Fruit fly (Drosophila melanogaster) whole organism, prepupa: ENCODE results near the gene CG11983.

ENCODE experiments used
- CG10631 ChIP-seq: fragments of 200-800 bp; sonication (Bioruptor generic); optimal IDR thresholded peaks from 2 replicates; lab custom pipeline; 2016; ENCODE audit warnings: missing biosample characterization, missing genetic modification characterization
- CG11294 ChIP-seq: fragments of 200-800 bp; sonication (Bioruptor generic); IDR thresholded peaks from 2 replicates; pipeline ENCODE4 v1.3.6; 2022; ENCODE audit warnings: missing biosample characterization, missing genetic modification characterization
- CG11902 ChIP-seq: fragments of 200-800 bp; sonication (Bioruptor generic); optimal IDR thresholded peaks from 3 replicates; lab custom pipeline; 2016; ENCODE audit warnings: missing biosample characterization, missing genetic modification characterization
- CG15336 ChIP-seq: fragments of 200-800 bp; sonication (Bioruptor generic); IDR thresholded peaks from 2 replicates; pipeline ENCODE4 v1.3.6; 2022; ENCODE audit warnings: missing biosample characterization, missing genetic modification characterization
- CG16779 ChIP-seq: fragments of 200-800 bp; sonication (Bioruptor generic); optimal IDR thresholded peaks from 3 replicates; lab custom pipeline; 2017; ENCODE audit warnings: missing biosample characterization, mild to moderate bottlenecking, missing genetic modification characterization
- CG34406 ChIP-seq: fragments of 200-800 bp; sonication (Bioruptor generic); optimal IDR thresholded peaks from 3 replicates; lab custom pipeline; 2016; ENCODE audit warnings: missing biosample characterization, missing genetic modification characterization
- CG3919 ChIP-seq: fragments of 200-800 bp; sonication (Bioruptor generic); optimal IDR thresholded peaks from 3 replicates; lab custom pipeline; 2016; ENCODE audit warnings: missing biosample characterization, missing genetic modification characterization
- CG6163 ChIP-seq: fragments of 200-800 bp; sonication (Bioruptor generic); IDR thresholded peaks from 3 replicates; pipeline ENCODE4 v1.3.6; 2022; ENCODE audit warnings: missing biosample characterization, missing genetic modification characterization
- CG6276 ChIP-seq: fragments of 200-800 bp; sonication (Bioruptor generic); optimal IDR thresholded peaks from 2 replicates; lab custom pipeline; 2017; ENCODE audit warnings: missing biosample characterization, mild to moderate bottlenecking, missing genetic modification characterization
- CG6808 ChIP-seq: fragments of 200-800 bp; sonication (Bioruptor generic); optimal IDR thresholded peaks from 3 replicates; lab custom pipeline; 2017; ENCODE audit warnings: missing biosample characterization, missing genetic modification characterization, mild to moderate bottlenecking, moderate library complexity, missing genetic modification reagents
- CG6854 ChIP-seq: fragments of 200-800 bp; sonication (Bioruptor generic); optimal IDR thresholded peaks from 2 replicates; lab custom pipeline; 2017; ENCODE audit warnings: missing biosample characterization, mild to moderate bottlenecking, missing genetic modification characterization
- CG7368 ChIP-seq: fragments of 200-800 bp; sonication (Bioruptor generic); optimal IDR thresholded peaks from 3 replicates; lab custom pipeline; 2016; ENCODE audit warnings: missing biosample characterization, missing genetic modification characterization
- CG8119 ChIP-seq: fragments of 200-800 bp; sonication (Bioruptor generic); IDR thresholded peaks from 3 replicates; pipeline ENCODE4 v1.3.6; 2022; ENCODE audit warnings: missing biosample characterization, missing genetic modification characterization
- CG8319 ChIP-seq: fragments of 200-800 bp; sonication (Bioruptor generic); optimal IDR thresholded peaks from 3 replicates; lab custom pipeline; 2016; ENCODE audit warnings: missing biosample characterization, missing genetic modification characterization
- CG8632 ChIP-seq: fragments of 200-800 bp; sonication (Bioruptor generic); optimal IDR thresholded peaks from 3 replicates; lab custom pipeline; 2016; ENCODE audit warnings: missing biosample characterization, missing genetic modification characterization
- CG9139 ChIP-seq: fragments of 200-800 bp; sonication (Bioruptor generic); optimal IDR thresholded peaks from 3 replicates; lab custom pipeline; 2017; ENCODE audit warnings: missing biosample characterization, mild to moderate bottlenecking, missing genetic modification characterization
- Eip75B ChIP-seq: fragments of 200-800 bp; sonication (Bioruptor generic); optimal IDR thresholded peaks from 3 replicates; lab custom pipeline; 2016; ENCODE audit warnings: missing biosample characterization, missing genetic modification characterization
- Eip78C ChIP-seq: fragments of 200-800 bp; sonication (Bioruptor generic); peaks from one replicate; lab custom pipeline; 2016; ENCODE audit warnings: missing biosample characterization, missing genetic modification characterization
- Eip93F ChIP-seq: fragments of 200-800 bp; sonication (Bioruptor generic); optimal IDR thresholded peaks from 2 replicates; lab custom pipeline; 2016; ENCODE audit warnings: missing biosample characterization, mild to moderate bottlenecking, missing genetic modification characterization
- Ets21C ChIP-seq: fragments of 200-800 bp; sonication (Bioruptor generic); optimal IDR thresholded peaks from 3 replicates; lab custom pipeline; 2016; ENCODE audit warnings: missing biosample characterization, missing genetic modification characterization
- Ets96B ChIP-seq: fragments of 200-800 bp; optimal IDR thresholded peaks from 2 replicates; lab custom pipeline; 2019; ENCODE audit warnings: missing biosample characterization, mild to moderate bottlenecking, missing genetic modification characterization, moderate library complexity
- Gug ChIP-seq: fragments of 200-800 bp; sonication (Bioruptor generic); IDR thresholded peaks from 2 replicates; pipeline ENCODE4 v1.3.6; 2022; ENCODE audit warnings: missing biosample characterization, missing genetic modification characterization
- Hr38 ChIP-seq: sonication (Bioruptor generic); optimal IDR thresholded peaks from 2 replicates; lab custom pipeline; 2016; ENCODE audit warnings: missing biosample characterization, missing genetic modification characterization
- Hr39 ChIP-seq: fragments of 200-800 bp; sonication (Bioruptor generic); optimal IDR thresholded peaks from 2 replicates; lab custom pipeline; 2016; ENCODE audit warnings: missing biosample characterization, missing genetic modification characterization
- Hr4 ChIP-seq: fragments of 200-800 bp; sonication (Bioruptor generic); optimal IDR thresholded peaks from 3 replicates; lab custom pipeline; 2016; ENCODE audit warnings: missing biosample characterization, missing genetic modification characterization
- Lpt ChIP-seq: fragments of 200-800 bp; sonication (Bioruptor generic); optimal IDR thresholded peaks from 3 replicates; lab custom pipeline; 2016; ENCODE audit warnings: missing biosample characterization, missing genetic modification characterization
- OdsH ChIP-seq: fragments of 200-800 bp; sonication (Bioruptor generic); optimal IDR thresholded peaks from 3 replicates; lab custom pipeline; 2016; ENCODE audit warnings: missing biosample characterization, missing genetic modification characterization
- Smox ChIP-seq: fragments of 200-800 bp; sonication (Bioruptor generic); optimal IDR thresholded peaks from 3 replicates; lab custom pipeline; 2016; ENCODE audit warnings: missing biosample characterization, missing genetic modification characterization
- Sox102F ChIP-seq: fragments of 200-800 bp; sonication (Bioruptor generic); optimal IDR thresholded peaks from 2 replicates; lab custom pipeline; 2016; ENCODE audit warnings: missing biosample characterization, mild to moderate bottlenecking, missing genetic modification characterization
- Sox14 ChIP-seq: fragments of 200-800 bp; sonication (Bioruptor generic); optimal IDR thresholded peaks from 3 replicates; lab custom pipeline; 2016; ENCODE audit warnings: missing biosample characterization, missing genetic modification characterization
- Sox15 ChIP-seq: fragments of 200-800 bp; sonication (Bioruptor generic); optimal IDR thresholded peaks from 3 replicates; lab custom pipeline; 2016; ENCODE audit warnings: missing biosample characterization, missing genetic modification characterization
- acj6 ChIP-seq: fragments of 200-800 bp; sonication (Bioruptor generic); optimal IDR thresholded peaks from 3 replicates; lab custom pipeline; 2016; ENCODE audit warnings: missing biosample characterization, missing genetic modification characterization
- cyc ChIP-seq: fragments of 200-800 bp; sonication (Bioruptor generic); optimal IDR thresholded peaks from 3 replicates; lab custom pipeline; 2016; ENCODE audit warnings: missing biosample characterization, missing genetic modification characterization
- dac ChIP-seq: fragments of 200-800 bp; sonication (Bioruptor generic); optimal IDR thresholded peaks from 2 replicates; lab custom pipeline; 2017; ENCODE audit warnings: missing biosample characterization, mild to moderate bottlenecking, missing genetic modification characterization
- dsx ChIP-seq: fragments of 200-800 bp; optimal IDR thresholded peaks from 3 replicates; lab custom pipeline; 2019; ENCODE audit warnings: missing biosample characterization, mild to moderate bottlenecking, missing genetic modification characterization, moderate library complexity; ENCODE audit not compliant: poor library complexity, severe bottlenecking
- eg ChIP-seq: fragments of 200-800 bp; sonication (Bioruptor generic); IDR thresholded peaks from 3 replicates; pipeline ENCODE4 v1.3.6; 2022; ENCODE audit warnings: missing biosample characterization, missing genetic modification characterization
- esn ChIP-seq: fragments of 200-800 bp; sonication (Bioruptor generic); optimal IDR thresholded peaks from 2 replicates; lab custom pipeline; 2016; ENCODE audit warnings: missing biosample characterization, mild to moderate bottlenecking, missing genetic modification characterization, moderate library complexity
- fd59A ChIP-seq: fragments of 200-800 bp; sonication (Bioruptor generic); optimal IDR thresholded peaks from 2 replicates; lab custom pipeline; 2017; ENCODE audit warnings: missing biosample characterization, mild to moderate bottlenecking, missing genetic modification characterization, missing genetic modification reagents
- fd85E ChIP-seq: fragments of 200-800 bp; sonication (Bioruptor generic); optimal IDR thresholded peaks from 3 replicates; lab custom pipeline; 2016; ENCODE audit warnings: missing biosample characterization, missing genetic modification characterization
- fkh ChIP-seq: fragments of 200-800 bp; sonication (Bioruptor generic); optimal IDR thresholded peaks from 3 replicates; lab custom pipeline; 2017; ENCODE audit warnings: missing biosample characterization, mild to moderate bottlenecking, missing genetic modification characterization, moderate library complexity
- lz ChIP-seq: fragments of 200-800 bp; sonication (Bioruptor generic); optimal IDR thresholded peaks from 3 replicates; lab custom pipeline; 2016; ENCODE audit warnings: missing biosample characterization, missing genetic modification characterization
- net ChIP-seq: fragments of 200-800 bp; sonication (Bioruptor generic); optimal IDR thresholded peaks from 3 replicates; lab custom pipeline; 2016; ENCODE audit warnings: missing biosample characterization, missing genetic modification characterization
- pdm3 ChIP-seq: fragments of 200-800 bp; sonication (Bioruptor generic); optimal IDR thresholded peaks from 3 replicates; lab custom pipeline; 2016; ENCODE audit warnings: missing biosample characterization, missing genetic modification characterization
- salr ChIP-seq, 2 experiments: fragments of 200-800 bp; sonication (Bioruptor generic); optimal IDR thresholded peaks; 3 replicates each; lab custom pipeline; 2016 to 2018; ENCODE audit warnings: missing biosample characterization in 2 of 2, missing genetic modification characterization in 2 of 2, mild to moderate bottlenecking in 1 of 2
- ss ChIP-seq, 2 experiments: fragments of 200-800 bp; sonication (Bioruptor generic); optimal IDR thresholded peaks; 2 replicates in 1 of 2; 3 replicates in 1 of 2; lab custom pipeline; 2017 to 2018; ENCODE audit warnings: mild to moderate bottlenecking in 2 of 2, missing biosample characterization in 2 of 2, missing genetic modification characterization in 2 of 2, moderate library complexity in 1 of 2
- vri ChIP-seq: fragments of 200-800 bp; sonication (Bioruptor generic); optimal IDR thresholded peaks from 3 replicates; lab custom pipeline; 2016; ENCODE audit warnings: missing biosample characterization, mild to moderate bottlenecking, missing genetic modification characterization

CG11983 gene

dm6 chr3R:8968837-8969236 lies 39.3 kb upstream of the CG11983 start (continued):
- TF ChIP-seq dac (no peak), CG6276 (GFP tag; lab: Kevin White, UChicago) (no peak), CG6808 (GFP tag; lab: Kevin White, UChicago) (no peak), CG11294 (GFP tag; lab: Robert Waterston, UW) (no peak), CG3919 (GFP tag; lab: Kevin White, UChicago) (peak; percentile 60), CG8319 (peak; percentile 27), CG6163 (no peak; the same call in 2 of the 3 replicates), ss (GFP tag; optimal IDR thresholded peaks at IDR 0.05; lab: Kevin White, UChicago) (no peak), CG15336 (no peak), Hr39 (peak; percentile 69), Eip75B (peak; percentile 78), fkh (GFP tag; lab: Kevin White, UChicago) (no peak), fd59A (peak; percentile 14), CG9139 (GFP tag; lab: Kevin White, UChicago) (no peak), Ets21C (GFP tag; lab: Kevin White, UChicago) (peak; percentile 58), Smox (GFP tag; lab: Kevin White, UChicago) (peak; percentile 83), eg (no peak), CG6854 (no peak), lz (peak; percentile 73), acj6 (GFP tag; lab: Kevin White, UChicago) (peak; percentile 63), salr (GFP tag; optimal IDR thresholded peaks at IDR 0.05; lab: Kevin White, UChicago) (no peak), Gug (no peak), pdm3 (peak; percentile 67), CG8632 (GFP tag; lab: Kevin White, UChicago) (peak; percentile 63), fd85E (peak; percentile 10), vri (GFP tag; lab: Kevin White, UChicago) (peak; percentile 28), cyc (GFP tag; lab: Kevin White, UChicago) (peak; percentile 74), CG10631 (peak; percentile 25), CG8119 (GFP tag; lab: Robert Waterston, UW) (no peak), CG11902 (GFP tag; lab: Kevin White, UChicago) (peak; percentile 19), CG16779 (tag; lab: Kevin White, UChicago) (no peak), Eip78C (GFP tag; lab: Kevin White, UChicago) (peak; percentile 91), Sox15 (GFP tag; lab: Kevin White, UChicago) (peak; percentile 5), Sox14 (GFP tag; lab: Kevin White, UChicago) (peak; percentile 63), CG7368 (peak; percentile 10), OdsH (GFP tag; lab: Kevin White, UChicago) (peak; percentile 61), net (GFP tag; lab: Kevin White, UChicago) (peak; percentile 13)

DNA sequence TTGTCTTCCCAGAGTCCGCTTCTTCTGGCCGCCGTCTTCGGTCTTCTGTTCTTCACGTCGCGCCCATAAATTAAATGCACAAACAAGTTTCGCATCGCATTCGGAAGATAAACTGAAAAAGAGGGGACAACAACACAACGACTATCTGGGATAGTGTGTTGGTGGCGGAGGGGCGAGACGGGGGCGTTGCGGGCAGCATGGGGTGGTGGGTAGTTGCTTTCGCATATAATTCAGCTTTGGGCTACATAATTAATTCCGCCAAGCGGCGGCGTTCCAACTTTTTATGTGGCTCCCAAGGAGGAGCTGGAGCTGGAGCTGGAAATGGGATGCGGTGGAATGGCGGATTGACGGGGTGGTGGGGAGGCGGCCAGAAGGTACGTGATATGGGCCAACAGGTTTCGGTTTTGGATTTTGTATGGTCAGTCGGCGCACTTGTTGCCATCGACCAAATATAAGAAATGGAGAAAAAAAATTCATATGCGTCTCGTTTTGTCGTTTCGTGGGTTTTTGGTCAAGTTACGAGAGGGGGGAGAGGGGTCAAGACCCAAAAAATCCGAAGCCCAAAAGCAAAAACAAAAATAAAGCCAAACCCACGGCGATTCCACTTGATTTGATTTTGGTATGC lies 38.7 kb upstream of the CG11983 start:
- TF ChIP-seq pdm3 (no peak), esn (GFP tag; lab: Kevin White, UChicago) (no peak), CG6854 (peak; percentile 66), CG15336 (0 out of 2 replicates have a peak, but pooled peaks have one; percentile 6), eg (0 out of 3 replicates have a peak, but pooled peaks have one; percentile 8), Eip75B (peak; percentile 31), ss (GFP tag; optimal IDR thresholded peaks at IDR 0.05; lab: Kevin White, UChicago) (peak in 1 of 2 experiments; percentile 48), dsx (GFP tag; lab: Kevin White, UChicago) (peak; percentile 4)

DNA sequence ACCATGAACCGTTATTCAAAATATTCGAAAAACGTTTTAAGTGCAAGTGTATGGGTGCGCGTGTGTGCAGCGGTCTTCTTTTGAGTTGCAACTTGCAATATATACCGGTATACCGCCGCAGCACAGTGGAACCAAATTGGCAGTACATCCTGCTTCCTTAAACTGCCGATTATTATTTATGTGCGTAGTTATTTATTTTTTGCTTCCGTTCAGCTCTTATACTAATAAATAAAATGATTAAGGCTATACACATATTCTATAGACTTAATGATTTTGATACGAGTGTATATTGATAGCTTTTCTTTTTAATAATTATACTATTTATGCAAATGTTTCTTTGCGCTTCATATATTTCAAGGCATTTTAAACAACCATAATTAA lies 38.2 kb upstream of the CG11983 start:
- TF ChIP-seq Hr4 (peak; percentile 13), eg (no peak), Smox (GFP tag; lab: Kevin White, UChicago) (peak; percentile 41), vri (GFP tag; lab: Kevin White, UChicago) (no peak), Lpt (GFP tag; lab: Kevin White, UChicago) (no peak), acj6 (GFP tag; lab: Kevin White, UChicago) (peak; percentile 13), pdm3 (peak; percentile 15), Hr38 (GFP tag; lab: Kevin White, UChicago) (no peak), fd59A (no peak), Sox14 (GFP tag; lab: Kevin White, UChicago) (no peak), Sox15 (GFP tag; lab: Kevin White, UChicago) (no peak), CG34406 (no peak), fkh (GFP tag; lab: Kevin White, UChicago) (no peak), CG6276 (GFP tag; lab: Kevin White, UChicago) (no peak), Sox102F (GFP tag; lab: Kevin White, UChicago) (peak; percentile 28), Eip93F (no peak), Eip78C (GFP tag; lab: Kevin White, UChicago) (peak; percentile 75), CG6163 (peak; percentile 34; the same call in 1 of the 3 replicates), OdsH (GFP tag; lab: Kevin White, UChicago) (peak; percentile 20), salr (GFP tag; optimal IDR thresholded peaks at IDR 0.05; lab: Kevin White, UChicago) (no peak), Ets96B (tag; lab: Kevin White, UChicago) (no peak), CG11902 (GFP tag; lab: Kevin White, UChicago) (no peak), CG6808 (GFP tag; lab: Kevin White, UChicago) (no peak), net (GFP tag; lab: Kevin White, UChicago) (no peak), CG9139 (GFP tag; lab: Kevin White, UChicago) (no peak)
